Worm (Caenorhabditis elegans) whole organism, L2 larva: Measurements from ENCODE around the gene C49C8.5.
A peak's percentile ranks its signal among the peaks of the same experiment; 100 is the strongest.

Experiments
- C34F6.9 ChIP-seq: fragments of 150-350 bp; optimal IDR thresholded peaks from 2 replicates; lab custom pipeline; 2014; ENCODE audit warnings: missing biosample characterization, missing genetic modification characterization
- F13H6.1 ChIP-seq: sonication (generic microtip); optimal IDR thresholded peaks from 2 replicates; lab custom pipeline; 2016; ENCODE audit warnings: missing genetic modification characterization, missing compliant biosample characterization
- Y55F3AM.14 ChIP-seq: fragments of 200-800 bp; sonication (Bioruptor generic); optimal IDR thresholded peaks from 2 replicates; lab custom pipeline; 2018; ENCODE audit warnings: mild to moderate bottlenecking, missing genetic modification characterization, missing compliant biosample characterization
- alr-1 ChIP-seq: fragments of 150-350 bp; optimal IDR thresholded peaks from 2 replicates; lab custom pipeline; 2014; ENCODE audit warnings: missing biosample characterization, missing genetic modification characterization
- aly-2 ChIP-seq: fragments of 150-350 bp; optimal IDR thresholded peaks from 2 replicates; lab custom pipeline; 2014; ENCODE audit warnings: missing biosample characterization, missing genetic modification characterization
- ama-1 ChIP-seq: fragments of 150-350 bp; optimal IDR thresholded peaks from 2 replicates; lab custom pipeline; 2018; ENCODE audit warnings: inconsistent platforms
- blmp-1 ChIP-seq: sonication (generic microtip); optimal IDR thresholded peaks from 2 replicates; lab custom pipeline; 2017; ENCODE audit warnings: missing genetic modification characterization, mild to moderate bottlenecking, missing compliant biosample characterization, antibody characterized with exemption, moderate library complexity; ENCODE audit not compliant: insufficient read depth
- ceh-82 ChIP-seq: fragments of 150-350 bp; optimal IDR thresholded peaks from 2 replicates; lab custom pipeline; 2014; ENCODE audit warnings: missing biosample characterization, missing genetic modification characterization
- dmd-4 ChIP-seq: sonication (generic microtip); optimal IDR thresholded peaks from 2 replicates; lab custom pipeline; 2017; ENCODE audit warnings: missing biosample characterization, missing genetic modification characterization
- egl-27 ChIP-seq: sonication (generic microtip); optimal IDR thresholded peaks from 3 replicates; lab custom pipeline; 2017; ENCODE audit warnings: missing biosample characterization, missing genetic modification reagents, missing genetic modification characterization
- elt-3 ChIP-seq: sonication (generic microtip); optimal IDR thresholded peaks from 2 replicates; lab custom pipeline; 2017; ENCODE audit warnings: missing biosample characterization, missing genetic modification characterization
- fos-1 ChIP-seq: fragments of 150-350 bp; optimal IDR thresholded peaks from 2 replicates; lab custom pipeline; 2014; ENCODE audit warnings: missing biosample characterization, missing genetic modification characterization
- gmeb-1 ChIP-seq: fragments of 150-350 bp; optimal IDR thresholded peaks from 2 replicates; lab custom pipeline; 2014; ENCODE audit warnings: missing biosample characterization, missing genetic modification characterization
- lin-11 ChIP-seq: fragments of 150-350 bp; sonication (generic microtip); optimal IDR thresholded peaks from 2 replicates; lab custom pipeline; 2014; ENCODE audit warnings: missing biosample characterization, missing genetic modification characterization, inconsistent platforms, mixed read lengths
- lin-13 ChIP-seq: fragments of 150-350 bp; optimal IDR thresholded peaks from 2 replicates; lab custom pipeline; 2014; ENCODE audit warnings: missing biosample characterization, missing genetic modification reagents, missing genetic modification characterization
- lin-39 ChIP-seq: fragments of 150-350 bp; optimal IDR thresholded peaks from 2 replicates; lab custom pipeline; 2014; ENCODE audit warnings: missing biosample characterization, missing genetic modification reagents, missing genetic modification characterization
- mab-5 ChIP-seq: fragments of 150-350 bp; optimal IDR thresholded peaks from 2 replicates; lab custom pipeline; 2014; ENCODE audit warnings: missing biosample characterization, missing genetic modification characterization
- mbf-1 ChIP-seq: sonication (generic microtip); optimal IDR thresholded peaks from 2 replicates; lab custom pipeline; 2017; ENCODE audit warnings: missing biosample characterization, missing genetic modification characterization
- nhr-10 ChIP-seq: sonication (generic microtip); optimal IDR thresholded peaks from 2 replicates; lab custom pipeline; 2017; ENCODE audit warnings: missing biosample characterization, missing genetic modification characterization
- nhr-11 ChIP-seq: fragments of 150-350 bp; optimal IDR thresholded peaks from 2 replicates; lab custom pipeline; 2014; ENCODE audit warnings: missing biosample characterization, missing genetic modification characterization
- nhr-129 ChIP-seq: fragments of 150-350 bp; optimal IDR thresholded peaks from 2 replicates; lab custom pipeline; 2014; ENCODE audit warnings: missing biosample characterization, missing genetic modification characterization
- nhr-21 ChIP-seq: fragments of 150-350 bp; optimal IDR thresholded peaks from 2 replicates; lab custom pipeline; 2014; ENCODE audit warnings: missing biosample characterization, missing genetic modification characterization
- nhr-23 ChIP-seq: fragments of 150-350 bp; optimal IDR thresholded peaks from 2 replicates; lab custom pipeline; 2014; ENCODE audit warnings: missing biosample characterization, missing genetic modification reagents, missing genetic modification characterization
- nhr-25 ChIP-seq: fragments of 150-350 bp; sonication (generic microtip); optimal IDR thresholded peaks from 3 replicates; lab custom pipeline; 2014; ENCODE audit warnings: missing biosample characterization, missing genetic modification characterization
- sem-4 ChIP-seq: fragments of 150-350 bp; optimal IDR thresholded peaks from 2 replicates; lab custom pipeline; 2014; ENCODE audit warnings: missing biosample characterization, missing genetic modification reagents, missing genetic modification characterization
- sma-9 ChIP-seq, 2 experiments: fragments of 150-350 bp in 1 of 2; sonication (generic microtip) in 1 of 2; optimal IDR thresholded peaks; 2 replicates each; lab custom pipeline; 2014 to 2016; ENCODE audit warnings: missing genetic modification characterization in 2 of 2, mild to moderate bottlenecking in 1 of 2, missing biosample characterization in 1 of 2, missing compliant biosample characterization in 1 of 2, missing genetic modification reagents in 1 of 2, moderate library complexity in 1 of 2
- unc-39 ChIP-seq: fragments of 150-350 bp; optimal IDR thresholded peaks from 2 replicates; lab custom pipeline; 2014; ENCODE audit warnings: missing biosample characterization, missing genetic modification characterization
- unc-55 ChIP-seq: fragments of 150-350 bp; sonication (generic microtip); optimal IDR thresholded peaks from 3 replicates; lab custom pipeline; 2014; ENCODE audit warnings: missing biosample characterization, missing genetic modification reagents, missing genetic modification characterization
- unc-62 ChIP-seq: fragments of 150-350 bp; optimal IDR thresholded peaks from 2 replicates; lab custom pipeline; 2014; ENCODE audit warnings: missing biosample characterization, missing genetic modification reagents, missing genetic modification characterization
- ztf-1 ChIP-seq: fragments of 200-800 bp; sonication (Bioruptor generic); conservative IDR thresholded peaks from 2 replicates; pipeline ENCODE4 v1.3.6; 2022; ENCODE audit warnings: missing genetic modification characterization, missing compliant biosample characterization
- ztf-11 ChIP-seq: sonication (generic microtip); optimal IDR thresholded peaks from 2 replicates; lab custom pipeline; 2017; ENCODE audit warnings: missing biosample characterization, missing genetic modification characterization
- ztf-4 ChIP-seq: fragments of 150-350 bp; optimal IDR thresholded peaks from 2 replicates; lab custom pipeline; 2014; ENCODE audit warnings: missing biosample characterization, missing genetic modification characterization

The C49C8.5 gene

ce11 chrIV:8687605-8688191, 34.2 kb upstream of the C49C8.5 start, which contains the start of gene snrp-3 (continued):
- TF ChIP-seq egl-27 (tag; lab: Kevin White, UChicago) (peak; percentile 66), lin-13 (GFP tag; lab: Kevin White, UChicago) (peak; percentile 86), gmeb-1 (tag; lab: Kevin White, UChicago) (peak; percentile 97), ama-1 (lab: Kevin White, UChicago) (peak; percentile 69), ztf-11 (tag; lab: Kevin White, UChicago) (no peak)
- TF ChIP-seq, all 48 proteins: peak for 24

- TF ChIP-seq F13H6.1 (tag; lab: Kevin White, UChicago) (no peak), ama-1 (lab: Kevin White, UChicago) (no peak), lin-39 (tag; lab: Kevin White, UChicago) (no peak), ceh-82 (tag; lab: Kevin White, UChicago) (no peak), unc-62 (GFP tag; lab: Kevin White, UChicago) (no peak), nhr-21 (tag; lab: Kevin White, UChicago) (no peak), lin-11 (tag; lab: Kevin White, UChicago) (no peak), nhr-25 (no peak), alr-1 (tag; lab: Kevin White, UChicago) (no peak)
Measured at ce11 chrIV:8686966-8687365, 33.5 kb upstream of the C49C8.5 start.

ce11 chrIV:8686510-8686909, 33.0 kb upstream of the C49C8.5 start, which contains the start of gene pole-2:
TSS of gene pole-2 (minus strand) at chrIV:8686610.
- TF ChIP-seq gmeb-1 (tag; lab: Kevin White, UChicago) (no peak), Y55F3AM.14 (GFP tag; lab: Kevin White, UChicago) (no peak), mbf-1 (tag; lab: Kevin White, UChicago) (no peak), ztf-4 (tag; lab: Kevin White, UChicago) (no peak), nhr-11 (tag; lab: Kevin White, UChicago) (no peak), ama-1 (lab: Kevin White, UChicago) (no peak), ztf-1 (GFP tag; lab: Robert Waterston, UW) (no peak), ztf-11 (tag; lab: Kevin White, UChicago) (no peak), lin-11 (tag; lab: Kevin White, UChicago) (no peak), nhr-129 (no peak), fos-1 (tag; lab: Kevin White, UChicago) (no peak), unc-62 (GFP tag; lab: Kevin White, UChicago) (no peak), sma-9 (GFP tag; optimal IDR thresholded peaks at IDR 0.05; lab: Kevin White, UChicago) (no peak), sma-9 (tag; optimal IDR thresholded peaks at IDR 0.05; lab: Kevin White, UChicago) (no peak), nhr-21 (tag; lab: Kevin White, UChicago) (no peak), unc-39 (no peak), unc-55 (GFP tag; lab: Kevin White, UChicago) (no peak)

- TF ChIP-seq sma-9 (GFP tag; optimal IDR thresholded peaks at IDR 0.05; lab: Kevin White, UChicago) (no peak), sma-9 (tag; optimal IDR thresholded peaks at IDR 0.05; lab: Kevin White, UChicago) (no peak), sem-4 (tag; lab: Kevin White, UChicago) (no peak), nhr-129 (no peak), dmd-4 (no peak), blmp-1 (tag; lab: Kevin White, UChicago) (no peak), elt-3 (tag; lab: Kevin White, UChicago) (no peak), ceh-82 (tag; lab: Kevin White, UChicago) (no peak), Y55F3AM.14 (GFP tag; lab: Kevin White, UChicago) (no peak), C34F6.9 (tag; lab: Kevin White, UChicago) (no peak), nhr-25 (no peak), nhr-23 (tag; lab: Kevin White, UChicago) (no peak), lin-39 (tag; lab: Kevin White, UChicago) (no peak), mab-5 (tag; lab: Kevin White, UChicago) (no peak), lin-11 (tag; lab: Kevin White, UChicago) (no peak), ztf-1 (GFP tag; lab: Robert Waterston, UW) (no peak), unc-62 (GFP tag; lab: Kevin White, UChicago) (no peak), unc-55 (GFP tag; lab: Kevin White, UChicago) (no peak), unc-39 (no peak), fos-1 (tag; lab: Kevin White, UChicago) (no peak)
Measured at ce11 chrIV:8679225-8679624, 25.8 kb upstream of the C49C8.5 start, which contains the start of gene nlp-60. TSS of gene nlp-60 (minus strand) at chrIV:8679325.

- TF ChIP-seq nhr-10 (no peak), aly-2 (tag; lab: Kevin White, UChicago) (no peak)
- TF ChIP-seq, all 48 proteins: peak for 0
Measured at ce11 chrIV:8677303-8677702, 23.8 kb upstream of the C49C8.5 start, which contains the start of gene F08B4.8. TSS of gene F08B4.8 (plus strand) at chrIV:8677603.
